Fruit fly (Drosophila melanogaster): ENCODE data around the gene Fit1.

Fit1 gene

DNA sequence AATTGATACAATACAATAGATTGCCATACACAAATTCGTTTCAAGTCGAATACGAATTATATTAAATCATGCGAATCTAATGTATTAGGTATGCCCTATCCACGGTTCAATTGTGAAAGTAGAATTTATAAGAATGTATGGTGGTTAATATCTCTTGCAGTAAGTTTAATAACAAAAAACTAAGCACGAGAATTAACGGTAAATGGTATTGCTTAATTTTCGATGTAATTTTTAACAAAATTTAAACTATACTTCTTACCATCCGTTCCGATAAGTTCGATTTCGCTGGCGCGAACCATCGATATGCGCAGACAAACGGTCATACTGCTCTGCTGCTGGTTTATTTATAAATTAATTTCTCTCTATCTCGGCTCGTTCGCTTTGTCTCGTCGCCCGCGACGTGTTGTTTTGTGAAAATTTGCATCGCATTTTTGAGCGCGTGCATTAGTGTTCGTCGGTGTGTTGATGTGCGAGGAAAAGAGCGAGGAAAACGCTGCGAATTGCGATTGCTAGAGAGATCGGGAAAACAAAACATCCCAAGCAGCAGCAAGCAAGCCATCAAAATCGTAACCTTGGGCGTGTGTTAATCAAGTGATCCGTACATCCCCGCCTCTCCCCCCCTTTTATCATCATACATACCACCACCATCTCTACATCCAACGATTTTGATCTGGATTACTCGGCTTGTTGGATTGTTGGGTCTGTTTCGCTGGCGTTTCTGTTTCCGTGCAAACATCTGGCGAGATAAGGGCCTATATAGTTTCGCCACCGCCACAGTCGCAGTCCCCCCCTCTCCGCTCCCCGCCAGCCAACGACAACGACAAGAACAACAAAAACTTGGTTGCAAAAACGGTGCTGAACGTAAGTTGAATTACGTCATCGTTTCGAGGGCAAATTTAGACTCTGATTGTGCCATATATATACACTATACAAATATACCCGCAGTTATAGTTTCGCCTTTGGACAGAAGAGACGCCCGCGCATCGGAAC lies at the start of gene Fit1 (continued):
- no peak for TF ChIP-seq lmd (GFP tag; IDR thresholded peaks at IDR 0.05)
- no peak for TF ChIP-seq CG14441 (GFP tag; IDR thresholded peaks at IDR 0.05)
- TF ChIP-seq inv (GFP tag; IDR thresholded peaks at IDR 0.05; ENCODE audit: partially characterized antibody), result peak; percentile 46
- TF ChIP-seq CG15601 (tag; optimal IDR thresholded peaks at IDR 0.05), result no peak
- TF ChIP-seq lilli (GFP tag; optimal IDR thresholded peaks at IDR 0.05), result no peak
- no peak for TF ChIP-seq Fer2 (tag; optimal IDR thresholded peaks at IDR 0.05)
- no peak for TF ChIP-seq Hr78 (GFP tag; optimal IDR thresholded peaks at IDR 0.05)
- TF ChIP-seq CG31388 (GFP tag; optimal IDR thresholded peaks at IDR 0.05), result no peak
- no peak for TF ChIP-seq CG10267 (tag; optimal IDR thresholded peaks at IDR 0.05)
- TF ChIP-seq pros (GFP tag; optimal IDR thresholded peaks at IDR 0.05), result no peak
- TF ChIP-seq her (GFP tag; optimal IDR thresholded peaks at IDR 0.05), result no peak
- no peak for TF ChIP-seq CG9876 (GFP tag; optimal IDR thresholded peaks at IDR 0.05)
- TF ChIP-seq CG6813 (GFP tag; optimal IDR thresholded peaks at IDR 0.05), result no peak
- TF ChIP-seq Atf3 (GFP tag; optimal IDR thresholded peaks at IDR 0.05), result peak; percentile 31
- TF ChIP-seq Chrac-16 (GFP tag; optimal IDR thresholded peaks at IDR 0.05), result no peak
- no peak for TF ChIP-seq jigr1 (GFP tag; IDR thresholded peaks at IDR 0.05)
- no peak for TF ChIP-seq CG2202 (tag; optimal IDR thresholded peaks at IDR 0.05)
- TF ChIP-seq CG9797 (GFP tag; optimal IDR thresholded peaks at IDR 0.05), result peak; percentile 74
- TF ChIP-seq CG17802 (tag; optimal IDR thresholded peaks at IDR 0.05), result no peak
- no peak for TF ChIP-seq Tbp (GFP tag; optimal IDR thresholded peaks at IDR 0.05)
- no peak for TF ChIP-seq CG18011 (GFP tag; optimal IDR thresholded peaks at IDR 0.05)
- TF ChIP-seq row (GFP tag; IDR thresholded peaks at IDR 0.05), result peak; percentile 28; the same call in 2 of the 3 replicates
- no peak for TF ChIP-seq sim (GFP tag; IDR thresholded peaks at IDR 0.05)
- TF ChIP-seq chinmo (GFP tag; IDR thresholded peaks at IDR 0.05; ENCODE audit: partially characterized antibody), result peak; percentile 82
- TF ChIP-seq sna (GFP tag; IDR thresholded peaks at IDR 0.05; ENCODE audit: partially characterized antibody), result no peak
- TF ChIP-seq Nf-YA (GFP tag; IDR thresholded peaks at IDR 0.05), result no peak
- TF ChIP-seq Poxn (GFP tag; IDR thresholded peaks at IDR 0.05), result no peak
- no peak for TF ChIP-seq Stat92E (GFP tag; optimal IDR thresholded peaks at IDR 0.05)
- no peak for TF ChIP-seq CG9437 (GFP tag; optimal IDR thresholded peaks at IDR 0.05)
- no peak for TF ChIP-seq slbo (GFP tag; IDR thresholded peaks at IDR 0.05)
- TF ChIP-seq CG11560 (tag; IDR thresholded peaks at IDR 0.05), result no peak
- peak; percentile 55; the same call in 1 of the 3 replicates for TF ChIP-seq CG34422 (GFP tag; IDR thresholded peaks at IDR 0.05)
- no peak for TF ChIP-seq CG3163 (GFP tag; optimal IDR thresholded peaks at IDR 0.05)
- peak; percentile 4 for TF ChIP-seq CG12299 (tag; optimal IDR thresholded peaks at IDR 0.05)
- no peak for TF ChIP-seq CHES-1-like (GFP tag; optimal IDR thresholded peaks at IDR 0.05)
- TF ChIP-seq kah (GFP tag; optimal IDR thresholded peaks at IDR 0.05), result no peak
- TF ChIP-seq CG8281 (tag; optimal IDR thresholded peaks at IDR 0.05), result no peak
- no peak for TF ChIP-seq croc (GFP tag; conservative IDR thresholded peaks at IDR 0.05)
- TF ChIP-seq E2f1 (GFP tag; IDR thresholded peaks at IDR 0.05), result no peak
- no peak for TF ChIP-seq CG15073 (GFP tag; optimal IDR thresholded peaks at IDR 0.05)
- TF ChIP-seq ftz-f1 (GFP tag; optimal IDR thresholded peaks at IDR 0.05), result peak; percentile 95
- TF ChIP-seq CG7987 (GFP tag; optimal IDR thresholded peaks at IDR 0.05), result peak; percentile 23
- TF ChIP-seq CG4730 (GFP tag; IDR thresholded peaks at IDR 0.05), result no peak
- TF ChIP-seq ems (GFP tag; optimal IDR thresholded peaks at IDR 0.05), result no peak
- TF ChIP-seq sob (GFP tag; IDR thresholded peaks at IDR 0.05), result no peak
- TF ChIP-seq toy (GFP tag; IDR thresholded peaks at IDR 0.05), result no peak
- TF ChIP-seq Rx (GFP tag; IDR thresholded peaks at IDR 0.05), result no peak
- peak; percentile 13 for TF ChIP-seq exex (tag; optimal IDR thresholded peaks at IDR 0.05)
- no peak for TF ChIP-seq Oaz (GFP tag; IDR thresholded peaks at IDR 0.05)
